Worm (Caenorhabditis elegans): ENCODE data around the gene C17C3.24.

- TF ChIP-seq nhr-11 (tag; optimal IDR thresholded peaks at IDR 0.05), result no peak
- TF ChIP-seq pqm-1 (tag; optimal IDR thresholded peaks at IDR 0.05), result no peak
- no peak for TF ChIP-seq hlh-8 (tag; optimal IDR thresholded peaks at IDR 0.05)
- no peak for TF ChIP-seq pax-1 (tag; optimal IDR thresholded peaks at IDR 0.05)
Measured at ce11 chrII:5541685-5542084, at the start of gene C17C3.24.

Measured in whole organism, late embryonic.